Worm (Caenorhabditis elegans) whole organism, mixed stage, embryonic: Measurements from ENCODE around the gene F47B10.4.

Experiments
- lin-13 ChIP-seq: fragments of 150-350 bp; optimal IDR thresholded peaks from 2 replicates; lab custom pipeline; 2014; ENCODE audit warnings: missing biosample characterization, missing genetic modification characterization
- mab-5 ChIP-seq: fragments of 150-350 bp; optimal IDR thresholded peaks from 2 replicates; lab custom pipeline; 2014; ENCODE audit warnings: missing biosample characterization, missing genetic modification characterization
- sptf-1 ChIP-seq: sonication (generic microtip); optimal IDR thresholded peaks from 2 replicates; lab custom pipeline; 2017; ENCODE audit warnings: mild to moderate bottlenecking, missing genetic modification characterization, moderate library complexity, missing compliant biosample characterization

ce11 chrX:10933308-10934014, 42.4 kb downstream of the F47B10.4 start:
- TF ChIP-seq sptf-1 (tag; lab: Kevin White, UChicago) (no peak), lin-13 (tag; lab: Kevin White, UChicago) (no peak), mab-5 (tag; lab: Kevin White, UChicago) (no peak)
